Worm (Caenorhabditis elegans) whole organism, late embryonic: ENCODE data around the gene C08E3.1.
"Not testable (repeated sequence)": the region's sequence is repeated elsewhere in the genome, so short reads cannot be mapped to it uniquely, and the experiment has no call there.

Experiments
- C38D4.7 ChIP-seq: fragments of 200-800 bp; sonication (Bioruptor generic); optimal IDR thresholded peaks from 2 replicates; lab custom pipeline; 2018; ENCODE audit warnings: mild to moderate bottlenecking, missing genetic modification characterization, moderate library complexity, missing compliant biosample characterization
- T23F11.4 ChIP-seq: fragments of 200-800 bp; sonication (Bioruptor generic); optimal IDR thresholded peaks from 2 replicates; lab custom pipeline; 2018; ENCODE audit warnings: mild to moderate bottlenecking, missing genetic modification characterization, missing compliant biosample characterization
- ceh-2 ChIP-seq: sonication (generic microtip); optimal IDR thresholded peaks from 2 replicates; lab custom pipeline; 2016; ENCODE audit warnings: missing genotype, missing genetic modification characterization, missing compliant biosample characterization
- ceh-30 ChIP-seq: fragments of 150-350 bp; optimal IDR thresholded peaks from 2 replicates; lab custom pipeline; 2014; ENCODE audit warnings: missing biosample characterization, missing genetic modification characterization
- ceh-34 ChIP-seq: sonication (generic microtip); optimal IDR thresholded peaks from 2 replicates; lab custom pipeline; 2016; ENCODE audit warnings: mild to moderate bottlenecking, missing genetic modification characterization, missing compliant biosample characterization
- ceh-48 ChIP-seq: sonication (generic microtip); optimal IDR thresholded peaks from 2 replicates; lab custom pipeline; 2016; ENCODE audit warnings: missing genetic modification characterization, inconsistent platforms, missing compliant biosample characterization
- ceh-6 ChIP-seq: fragments of 200-800 bp; sonication (Bioruptor generic); optimal IDR thresholded peaks from 2 replicates; lab custom pipeline; 2018; ENCODE audit warnings: mild to moderate bottlenecking, missing genetic modification characterization, missing compliant biosample characterization
- dmd-4 ChIP-seq: sonication (generic microtip); optimal IDR thresholded peaks from 2 replicates; lab custom pipeline; 2016; ENCODE audit warnings: borderline replicate concordance, missing genetic modification characterization, missing compliant biosample characterization
- elt-2 ChIP-seq: sonication (generic microtip); optimal IDR thresholded peaks from 2 replicates; lab custom pipeline; 2016; ENCODE audit warnings: missing genetic modification reagents, missing genetic modification characterization, missing compliant biosample characterization
- ets-4 ChIP-seq: sonication (generic microtip); optimal IDR thresholded peaks from 2 replicates; lab custom pipeline; 2016; ENCODE audit warnings: missing genetic modification characterization, missing compliant biosample characterization
- fax-1 ChIP-seq: sonication (generic microtip); optimal IDR thresholded peaks from 2 replicates; lab custom pipeline; 2016; ENCODE audit warnings: missing genotype, missing genetic modification characterization, missing compliant biosample characterization
- fkh-10 ChIP-seq: fragments of 150-350 bp; optimal IDR thresholded peaks from 2 replicates; lab custom pipeline; 2014; ENCODE audit warnings: missing biosample characterization, missing genetic modification reagents, missing genetic modification characterization
- gmeb-2 ChIP-seq: sonication (generic microtip); optimal IDR thresholded peaks from 2 replicates; lab custom pipeline; 2016; ENCODE audit warnings: missing genetic modification characterization, inconsistent platforms, missing compliant biosample characterization
- hlh-13 ChIP-seq: fragments of 200-800 bp; sonication (Bioruptor generic); optimal IDR thresholded peaks from 2 replicates; lab custom pipeline; 2018; ENCODE audit warnings: mild to moderate bottlenecking, missing genetic modification characterization, missing compliant biosample characterization
- hlh-8 ChIP-seq: sonication (generic microtip); optimal IDR thresholded peaks from 2 replicates; lab custom pipeline; 2016; ENCODE audit warnings: missing genotype, missing genetic modification characterization, missing compliant biosample characterization
- madf-2 ChIP-seq: sonication (generic microtip); optimal IDR thresholded peaks from 2 replicates; lab custom pipeline; 2017; ENCODE audit warnings: missing genetic modification characterization, missing compliant biosample characterization
- mec-3 ChIP-seq: sonication (generic microtip); optimal IDR thresholded peaks from 2 replicates; lab custom pipeline; 2016; ENCODE audit warnings: borderline replicate concordance, missing genetic modification characterization, missing compliant biosample characterization
- nfya-1 ChIP-seq: sonication (generic microtip); optimal IDR thresholded peaks from 2 replicates; lab custom pipeline; 2017; ENCODE audit warnings: missing genetic modification characterization, mild to moderate bottlenecking, missing compliant biosample characterization, antibody characterized with exemption, moderate library complexity
- nhr-11 ChIP-seq: fragments of 150-350 bp; optimal IDR thresholded peaks from 2 replicates; lab custom pipeline; 2014; ENCODE audit warnings: missing biosample characterization, missing genetic modification characterization
- nhr-232 ChIP-seq: sonication (generic microtip); optimal IDR thresholded peaks from 2 replicates; lab custom pipeline; 2016; ENCODE audit warnings: missing genetic modification characterization, missing compliant biosample characterization
- pat-9 ChIP-seq: fragments of 200-800 bp; sonication (Bioruptor generic); optimal IDR thresholded peaks from 2 replicates; lab custom pipeline; 2018; ENCODE audit warnings: mild to moderate bottlenecking, missing genetic modification characterization, moderate library complexity, missing compliant biosample characterization
- pha-4 ChIP-seq: fragments of 150-350 bp; optimal IDR thresholded peaks from 2 replicates; lab custom pipeline; 2018; ENCODE audit warnings: missing biosample characterization, missing genetic modification reagents, missing genetic modification characterization
- pros-1 ChIP-seq: fragments of 150-350 bp; optimal IDR thresholded peaks from 2 replicates; lab custom pipeline; 2014; ENCODE audit warnings: missing biosample characterization, missing genetic modification reagents, missing genetic modification characterization
- ref-2 ChIP-seq: sonication (generic microtip); optimal IDR thresholded peaks from 2 replicates; lab custom pipeline; 2016; ENCODE audit warnings: missing genetic modification characterization, missing compliant biosample characterization
- rnt-1 ChIP-seq: sonication (generic microtip); optimal IDR thresholded peaks from 2 replicates; lab custom pipeline; 2016; ENCODE audit warnings: missing genetic modification characterization, missing compliant biosample characterization
- sox-2 ChIP-seq: fragments of 200-800 bp; sonication (Bioruptor generic); IDR thresholded peaks from 2 replicates; pipeline ENCODE4 v1.3.6; 2022; ENCODE audit warnings: missing genetic modification reagents, missing genetic modification characterization, missing compliant biosample characterization
- sox-4 ChIP-seq: sonication (generic microtip); optimal IDR thresholded peaks from 2 replicates; lab custom pipeline; 2017; ENCODE audit warnings: mild to moderate bottlenecking, missing genetic modification characterization, inconsistent platforms, missing compliant biosample characterization
- tbx-2 ChIP-seq: sonication (generic microtip); optimal IDR thresholded peaks from 2 replicates; lab custom pipeline; 2016; ENCODE audit warnings: missing genetic modification characterization, missing compliant biosample characterization
- unc-3 ChIP-seq, 2 experiments: fragments of 200-800 bp in 1 of 2; sonication (Bioruptor generic) in 1 of 2; sonication (generic microtip) in 1 of 2; conservative IDR thresholded peaks in 1 of 2; optimal IDR thresholded peaks in 1 of 2; 2 replicates each; pipeline versions ENCODE4 v1.3.6 to Lab custom; 2016 to 2022; ENCODE audit warnings: missing compliant biosample characterization in 2 of 2, missing genetic modification characterization in 2 of 2, missing genetic modification reagents in 1 of 2
- unc-42 ChIP-seq: sonication (generic microtip); optimal IDR thresholded peaks from 2 replicates; lab custom pipeline; 2016; ENCODE audit warnings: missing genotype, missing genetic modification characterization, missing compliant biosample characterization
- unc-86 ChIP-seq: sonication (generic microtip); optimal IDR thresholded peaks from 2 replicates; lab custom pipeline; 2016; ENCODE audit warnings: missing genetic modification characterization, missing compliant biosample characterization

The C08E3.1 gene

DNA sequence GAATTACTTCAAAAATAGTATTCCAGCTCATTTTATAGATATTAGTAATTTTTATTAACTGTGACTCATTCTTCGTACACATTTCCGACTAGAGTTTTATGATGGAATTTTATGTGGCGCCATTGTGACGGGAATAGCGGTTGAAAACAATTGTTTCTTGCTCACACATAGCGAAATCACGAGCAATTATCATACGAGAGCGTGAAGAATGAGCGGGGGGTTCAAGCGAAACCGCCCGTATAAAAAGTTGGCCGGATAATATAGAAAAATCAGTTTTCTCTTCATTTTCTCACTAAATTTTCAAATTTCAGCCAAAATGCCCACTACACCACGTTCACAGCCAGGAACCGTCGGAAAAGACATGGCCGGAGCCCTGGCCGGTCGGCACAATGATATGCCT, at the start of gene C08E3.1:
TSS of gene C08E3.1 (plus strand) at position 301 of the 400 bp plus-strand sequence.
- TF ChIP-seq ets-4, unc-86, ref-2: not testable (repeated sequence)

DNA sequence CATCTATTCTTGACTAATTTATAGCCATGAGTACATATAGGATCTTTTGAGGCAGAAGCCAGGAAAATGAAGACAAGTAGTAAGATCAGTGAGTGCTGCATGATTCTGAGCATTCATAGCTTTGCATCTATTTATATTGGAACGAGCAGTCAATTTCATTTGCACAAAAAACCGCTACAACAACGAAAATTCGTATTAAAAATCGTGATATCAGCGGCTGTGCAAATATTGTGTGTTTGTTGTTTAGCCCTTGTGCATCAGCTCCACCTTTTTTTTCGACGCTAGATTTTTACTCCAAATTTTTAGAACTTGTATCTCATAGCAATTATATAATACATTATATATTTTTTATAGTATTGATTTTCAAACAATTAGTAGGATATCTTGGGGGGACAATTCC, 49.5 kb upstream of the C08E3.1 start, which contains the start of gene clec-21:
TSS of gene clec-21 (minus strand) at position 101 of the 400 bp plus-strand sequence.
- TF ChIP-seq madf-2 (tag; lab: Kevin White, UChicago) (no peak), ceh-2 (tag; lab: Kevin White, UChicago) (no peak), C38D4.7 (GFP tag; lab: Kevin White, UChicago) (no peak), pros-1 (tag; lab: Kevin White, UChicago) (no peak), tbx-2 (tag; lab: Kevin White, UChicago) (no peak), ceh-34 (tag; lab: Kevin White, UChicago) (no peak), fkh-10 (GFP tag; lab: Kevin White, UChicago) (no peak), elt-2 (tag; lab: Kevin White, UChicago) (no peak), rnt-1 (tag; lab: Kevin White, UChicago) (no peak), pat-9 (tag; lab: Kevin White, UChicago) (no peak), sox-2 (GFP tag; lab: Robert Waterston, UW) (no peak), gmeb-2 (tag; lab: Kevin White, UChicago) (no peak), ceh-48 (tag; lab: Kevin White, UChicago) (no peak)

DNA sequence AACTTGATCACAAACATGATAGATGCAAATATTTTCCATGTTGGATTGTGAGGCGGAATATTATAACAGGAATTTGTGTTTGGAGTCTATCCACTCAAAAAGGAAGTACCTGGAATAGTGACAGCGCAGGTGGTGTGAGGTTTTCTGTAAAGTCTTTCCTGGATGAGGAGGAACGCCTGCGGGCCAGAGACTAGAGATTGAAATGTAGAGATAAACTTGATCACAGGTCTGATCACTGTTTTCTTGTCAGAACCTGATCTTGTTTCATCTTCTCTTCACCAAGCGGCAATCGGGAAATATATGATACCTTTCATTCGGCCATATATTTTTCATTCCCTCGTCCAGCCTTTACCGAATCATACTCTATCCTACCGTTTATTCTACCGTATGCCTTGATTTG, 47.3 kb upstream of the C08E3.1 start, which contains the start of gene T07H3.8:
TSS of gene T07H3.8 (plus strand) at position 301 of the 400 bp plus-strand sequence.
- no peak for TF ChIP-seq elt-2 (tag; lab: Kevin White, UChicago)
- TF ChIP-seq gmeb-2 (tag; lab: Kevin White, UChicago), result no peak
- no peak for TF ChIP-seq hlh-13
- no peak for TF ChIP-seq mec-3 (tag; lab: Kevin White, UChicago)
- no peak for TF ChIP-seq unc-42 (tag; lab: Kevin White, UChicago)
- no peak for TF ChIP-seq dmd-4 (tag; lab: Kevin White, UChicago)
- TF ChIP-seq hlh-8 (tag; lab: Kevin White, UChicago), result no peak

DNA sequence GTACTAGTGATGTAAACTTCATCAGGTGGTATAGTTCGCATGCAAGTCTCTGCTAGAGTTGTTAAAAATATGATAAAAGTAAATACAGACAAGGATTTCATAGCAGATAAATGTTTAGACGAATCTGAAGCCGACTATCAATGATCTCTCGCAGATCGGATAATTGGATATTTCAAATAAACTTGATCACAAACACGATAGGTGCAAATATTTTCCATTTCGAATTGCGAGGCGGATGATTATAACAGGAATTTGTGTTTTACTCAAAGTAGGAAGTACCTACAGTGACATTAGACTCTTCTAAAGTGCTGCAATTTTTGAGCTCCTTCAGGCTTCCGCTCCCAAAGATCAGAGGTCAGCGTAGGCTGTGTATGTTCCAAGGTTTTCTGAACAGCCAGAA, 43.7 kb upstream of the C08E3.1 start, which contains the start of gene T07H3.7:
TSS of gene T07H3.7 (minus strand) at position 101 of the 400 bp plus-strand sequence.
- TF ChIP-seq ceh-6 (GFP tag; lab: Kevin White, UChicago) (no peak), T23F11.4 (GFP tag; lab: Kevin White, UChicago) (no peak), nhr-232 (tag; lab: Kevin White, UChicago) (no peak), pha-4 (tag; lab: Kevin White, UChicago) (no peak)
- TF ChIP-seq, all 69 proteins: peak for 0

DNA sequence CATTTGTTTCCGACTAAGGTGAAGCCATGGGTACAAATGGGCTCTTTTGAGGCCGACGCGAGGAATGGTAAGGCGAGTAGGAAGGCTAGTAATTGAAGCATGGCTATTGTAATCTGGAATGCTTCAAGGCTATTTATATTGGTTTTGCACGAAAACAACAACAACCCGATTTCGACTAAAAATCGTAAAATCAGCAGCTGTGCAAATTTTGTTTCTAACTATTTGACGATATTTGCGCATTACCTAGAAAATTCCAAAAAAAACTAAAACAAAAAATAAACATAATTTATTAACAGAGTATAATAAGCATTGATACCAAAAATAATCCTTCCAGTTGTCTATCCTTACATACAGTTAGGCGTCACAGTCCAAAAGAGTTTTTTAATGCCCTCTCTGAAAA, 38.5 kb upstream of the C08E3.1 start, which contains the start of gene clec-20:
TSS of gene clec-20 (minus strand) at position 101 of the 400 bp plus-strand sequence.
- TF ChIP-seq ref-2 (no peak), ceh-30 (tag; lab: Kevin White, UChicago) (no peak), unc-3 (GFP tag; conservative IDR thresholded peaks at IDR 0.05; lab: Robert Waterston, UW) (no peak), unc-3 (tag; optimal IDR thresholded peaks at IDR 0.05; lab: Kevin White, UChicago) (no peak), nfya-1 (tag; lab: Kevin White, UChicago) (no peak), unc-42 (tag; lab: Kevin White, UChicago) (no peak), fax-1 (tag; lab: Kevin White, UChicago) (no peak), nhr-11 (tag; lab: Kevin White, UChicago) (no peak), sox-4 (tag; lab: Kevin White, UChicago) (no peak)
